Fruit fly (Drosophila melanogaster): ENCODE results near the gene Ref1.
A peak's percentile ranks its signal among the peaks of the same experiment; 100 is the strongest.

The Ref1 gene

dm6 chr3R:7127966-7128365, 47.8 kb upstream of the Ref1 start, which contains the start of gene CG10068 (continued):
- TF ChIP-seq CG10959 (GFP tag; IDR thresholded peaks at IDR 0.05) (peak; percentile 90), ranshi (GFP tag; IDR thresholded peaks at IDR 0.05) (peak; percentile 91), mam (GFP tag; optimal IDR thresholded peaks at IDR 0.05) (peak; percentile 87), gsb-n (tag; optimal IDR thresholded peaks at IDR 0.05) (peak; percentile 90), inv (GFP tag; IDR thresholded peaks at IDR 0.05; ENCODE audit: partially characterized antibody) (no peak), CG9215 (GFP tag; IDR thresholded peaks at IDR 0.05) (no peak; the same call in 1 of the 2 replicates), Side (GFP tag; optimal IDR thresholded peaks at IDR 0.05) (peak; percentile 87), cad (GFP tag; optimal IDR thresholded peaks at IDR 0.05) (no peak), Ravus (GFP tag; IDR thresholded peaks at IDR 0.05) (peak; percentile 21), luna (GFP tag; optimal IDR thresholded peaks at IDR 0.05) (peak; percentile 52), fu2 (GFP tag; optimal IDR thresholded peaks at IDR 0.05) (peak; percentile 71), BEAF-32 (GFP tag; optimal IDR thresholded peaks at IDR 0.05) (peak; percentile 44), CG6272 (GFP tag; IDR thresholded peaks at IDR 0.05) (no peak; the same call in 1 of the 2 replicates), unc-4 (GFP tag; IDR thresholded peaks at IDR 0.05; ENCODE audit: partially characterized antibody) (0 out of 2 replicates have a peak, but pooled peaks have one; percentile 27), CG1647 (GFP tag; optimal IDR thresholded peaks at IDR 0.05) (peak; percentile 75), disco-r (GFP tag; optimal IDR thresholded peaks at IDR 0.05) (peak; percentile 38), CG12299 (tag; optimal IDR thresholded peaks at IDR 0.05) (peak; percentile 87), Spps (tag; optimal IDR thresholded peaks at IDR 0.05) (peak; percentile 80), CG14860 (GFP tag; IDR thresholded peaks at IDR 0.05; ENCODE audit: partially characterized antibody) (no peak), CG16863 (GFP tag; optimal IDR thresholded peaks at IDR 0.05) (peak; percentile 89), zfh2 (GFP tag; optimal IDR thresholded peaks at IDR 0.05) (peak; percentile 83), pum (GFP tag; optimal IDR thresholded peaks at IDR 0.05) (peak; percentile 85), pzg (GFP tag; optimal IDR thresholded peaks at IDR 0.05) (peak; percentile 64), CG6683 (GFP tag; optimal IDR thresholded peaks at IDR 0.05) (peak; percentile 71), CG5180 (GFP tag; optimal IDR thresholded peaks at IDR 0.05) (peak; percentile 63), tna (GFP tag; IDR thresholded peaks at IDR 0.05; ENCODE audit: partially characterized antibody) (no peak), PHDP (tag; optimal IDR thresholded peaks at IDR 0.05) (peak; percentile 82), CG33213 (GFP tag; optimal IDR thresholded peaks at IDR 0.05) (peak; percentile 94), Nf-YB (GFP tag; optimal IDR thresholded peaks at IDR 0.05) (peak; percentile 76), B-H2 (GFP tag; optimal IDR thresholded peaks at IDR 0.05) (peak; percentile 78), tgo (GFP tag; IDR thresholded peaks at IDR 0.05) (peak; percentile 92), CG3995 (GFP tag; optimal IDR thresholded peaks at IDR 0.05) (peak; percentile 44), CG10267 (tag; optimal IDR thresholded peaks at IDR 0.05) (peak; percentile 99), pan (optimal IDR thresholded peaks at IDR 0.05) (no peak), pan (GFP tag; optimal IDR thresholded peaks at IDR 0.05 in 1 of 2, IDR thresholded peaks at IDR 0.05 in 1 of 2) (peak in 1 of 2 experiments; percentile 97), Bteb2 (GFP tag; optimal IDR thresholded peaks at IDR 0.05) (peak; percentile 81), CG8944 (GFP tag; optimal IDR thresholded peaks at IDR 0.05) (peak; percentile 83), Oli (tag; optimal IDR thresholded peaks at IDR 0.05) (peak; percentile 72), CG4707 (GFP tag; optimal IDR thresholded peaks at IDR 0.05) (peak; percentile 28), bcd (GFP tag; optimal IDR thresholded peaks at IDR 0.05) (peak; percentile 87), NC2β (GFP tag; optimal IDR thresholded peaks at IDR 0.05) (peak; percentile 92), CG10565 (GFP tag; optimal IDR thresholded peaks at IDR 0.05) (peak; percentile 69), CG15479 (GFP tag; optimal IDR thresholded peaks at IDR 0.05) (peak; percentile 20), BtbVII (GFP tag; optimal IDR thresholded peaks at IDR 0.05) (peak; percentile 81), danr (GFP tag; IDR thresholded peaks at IDR 0.05) (peak; percentile 86), Chrac-16 (GFP tag; optimal IDR thresholded peaks at IDR 0.05) (peak; percentile 89), CG12219 (GFP tag; optimal IDR thresholded peaks at IDR 0.05) (peak; percentile 79), Fer2 (tag; optimal IDR thresholded peaks at IDR 0.05) (peak; percentile 73), Sry-δ (GFP tag; optimal IDR thresholded peaks at IDR 0.05) (peak; percentile 68), E2f1 (GFP tag; IDR thresholded peaks at IDR 0.05) (peak; percentile 90), Elba2 (GFP tag; optimal IDR thresholded peaks at IDR 0.05) (peak; percentile 91)

Data from whole organism, embryonic.